Worm (Caenorhabditis elegans): ENCODE results near the gene lgc-18.

DNA sequence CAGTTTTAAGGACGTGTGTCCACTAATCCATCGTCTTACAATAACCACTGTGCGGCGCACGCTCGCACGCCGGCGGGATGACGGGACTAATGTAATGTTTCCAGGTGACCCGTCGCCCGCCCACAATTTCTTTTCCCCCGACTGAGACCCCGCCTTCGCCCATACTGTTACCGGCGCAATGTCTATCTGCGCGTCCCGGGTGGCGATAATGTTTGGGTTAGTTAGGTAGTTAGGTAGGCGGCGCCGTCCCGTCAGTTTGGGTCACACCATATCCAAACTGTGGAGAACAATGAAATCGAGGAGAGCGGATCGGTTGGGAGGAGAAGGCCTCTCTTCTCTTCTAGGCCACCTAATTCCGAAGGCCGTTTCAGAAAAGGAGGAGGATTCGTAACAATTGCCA lies 39.1 kb upstream of the lgc-18 start:
- TF ChIP-seq lin-26 (GFP tag; IDR thresholded peaks at IDR 0.05) (no peak), unc-130 (GFP tag; optimal IDR thresholded peaks at IDR 0.05) (no peak), Y56A3A.18 (GFP tag; IDR thresholded peaks at IDR 0.05) (no peak), mes-4 (tag; optimal IDR thresholded peaks at IDR 0.05) (no peak), snpc-3.4 (tag; optimal IDR thresholded peaks at IDR 0.05) (no peak)
